Fruit fly (Drosophila melanogaster) Kc167 (cell line): ENCODE measurements around the gene Cpr64Aa.

Source experiments
- Myc ChIP-seq: fragments of >200 bp; optimal IDR thresholded peaks from 2 replicates; lab custom pipeline; 2017; ENCODE audit warnings: missing external identifiers
- Sin3A ChIP-seq: fragments of >200 bp; optimal IDR thresholded peaks from 2 replicates; lab custom pipeline; 2018; ENCODE audit warnings: missing external identifiers
- h ChIP-seq: fragments of >200 bp; optimal IDR thresholded peaks from 3 replicates; lab custom pipeline; 2018; ENCODE audit warnings: missing external identifiers
- insv ChIP-seq: fragments of >200 bp; optimal IDR thresholded peaks from 3 replicates; lab custom pipeline; 2018; ENCODE audit warnings: missing external identifiers
- psq ChIP-seq: fragments of >200 bp; optimal IDR thresholded peaks from 2 replicates; lab custom pipeline; 2017; ENCODE audit warnings: missing external identifiers
- ttk ChIP-seq: sonication (Bioruptor generic); optimal IDR thresholded peaks from 2 replicates; lab custom pipeline; 2017; ENCODE audit warnings: missing external identifiers

Cpr64Aa gene

dm6 chr3L:4233603-4234277, 24.8 kb upstream of the Cpr64Aa start:
- no peak for TF ChIP-seq ttk (lab: Kevin White, UChicago)

DNA sequence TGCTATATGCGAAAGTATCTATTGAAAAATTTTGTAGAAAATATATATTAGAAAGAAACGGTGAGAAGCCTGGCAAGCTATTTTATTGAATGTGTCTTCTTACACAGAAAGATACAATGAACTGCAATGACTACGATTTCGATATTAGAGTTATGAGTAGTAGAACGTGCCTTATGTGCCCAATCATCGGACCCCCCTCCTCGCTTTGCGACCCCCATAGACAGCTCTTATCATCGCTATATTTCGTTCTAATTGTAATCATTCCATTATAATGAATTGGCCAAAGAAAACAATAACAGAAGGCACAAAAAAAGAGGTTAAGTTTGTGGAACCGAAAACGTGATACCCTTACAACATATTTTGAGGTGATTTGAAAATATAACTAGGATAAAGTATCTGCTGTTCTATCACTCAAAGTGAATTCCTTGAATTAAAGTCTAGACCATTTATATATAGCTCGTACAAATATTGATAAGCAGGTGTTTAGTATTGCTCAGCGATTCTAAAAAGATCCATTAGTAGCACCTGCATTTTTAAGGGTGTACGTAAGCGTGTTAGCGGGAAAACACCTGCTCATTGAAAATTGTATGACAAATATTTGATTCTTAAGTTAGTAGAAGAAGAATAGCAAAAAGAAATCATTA, 23.9 kb upstream of the Cpr64Aa start:
- TF ChIP-seq Myc (lab: Kevin White, UChicago), result no peak
- TF ChIP-seq ttk (lab: Kevin White, UChicago), result no peak
- no peak for TF ChIP-seq Sin3A
- no peak for TF ChIP-seq psq (lab: Kevin White, UChicago)
- no peak for TF ChIP-seq h (lab: Kevin White, UChicago)
- TF ChIP-seq insv (lab: Kevin White, UChicago), result no peak

DNA sequence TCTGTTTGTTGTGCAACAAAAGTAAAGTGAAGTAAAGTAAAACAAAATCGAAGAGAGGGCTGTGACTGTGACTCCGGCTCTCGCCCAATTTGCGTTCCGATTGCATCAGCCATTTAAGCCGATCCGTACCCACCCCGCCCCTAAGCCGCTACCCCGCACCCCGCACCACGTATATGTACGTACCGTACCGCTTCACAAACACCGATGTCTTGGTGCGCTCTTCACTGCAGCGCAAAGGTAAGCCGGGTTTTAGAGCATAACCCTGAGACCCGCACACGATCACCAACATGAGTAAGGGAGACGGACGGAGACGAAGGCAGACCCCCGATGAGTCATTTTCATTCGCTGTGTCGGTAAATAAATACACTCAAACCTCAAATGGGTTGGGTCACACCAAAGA, 23.2 kb upstream of the Cpr64Aa start:
- no peak for TF ChIP-seq Myc (lab: Kevin White, UChicago)

DNA sequence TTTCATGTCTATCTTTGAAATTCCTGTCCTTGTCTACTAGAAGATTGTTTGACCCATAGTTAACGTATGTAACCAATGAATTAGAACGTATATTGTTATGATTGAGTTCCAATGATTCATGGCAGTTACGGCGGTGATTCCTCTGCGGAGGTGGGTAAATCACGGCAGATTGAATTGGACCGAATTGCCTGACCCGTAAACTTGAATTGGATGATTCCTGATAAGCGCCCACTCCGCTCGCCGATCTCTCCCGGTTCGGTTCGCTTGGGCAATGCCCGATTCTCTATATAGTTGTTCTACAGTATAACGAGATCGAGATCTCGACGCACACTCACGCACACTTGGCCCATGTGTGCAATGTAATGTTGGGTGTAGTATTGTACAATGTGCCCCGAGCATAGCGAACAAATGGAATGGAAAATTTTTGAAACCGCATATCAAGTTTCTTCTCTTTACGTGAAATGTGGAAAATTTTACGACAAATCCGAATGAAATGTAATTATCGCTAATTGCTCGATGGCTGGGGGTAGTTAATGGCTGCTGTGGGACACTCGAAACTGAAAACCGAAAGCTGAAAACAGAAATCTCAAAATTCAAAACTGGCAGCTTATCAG, 22.5 kb upstream of the Cpr64Aa start:
- TF ChIP-seq Myc (lab: Kevin White, UChicago) (no peak), ttk (lab: Kevin White, UChicago) (no peak), psq (lab: Kevin White, UChicago) (no peak), h (lab: Kevin White, UChicago) (no peak), Sin3A (no peak)

dm6 chr3L:4230357-4230901, 21.5 kb upstream of the Cpr64Aa start:
- TF ChIP-seq ttk (lab: Kevin White, UChicago), result no peak
- no peak for TF ChIP-seq Myc (lab: Kevin White, UChicago)
- no peak for TF ChIP-seq Sin3A
- TF ChIP-seq h (lab: Kevin White, UChicago), result no peak
- no peak for TF ChIP-seq insv (lab: Kevin White, UChicago)
- TF ChIP-seq psq (lab: Kevin White, UChicago), result no peak

- TF ChIP-seq insv (lab: Kevin White, UChicago) (no peak), h (lab: Kevin White, UChicago) (no peak), ttk (lab: Kevin White, UChicago) (no peak), Myc (lab: Kevin White, UChicago) (no peak), Sin3A (no peak), psq (lab: Kevin White, UChicago) (no peak)
Observed at dm6 chr3L:4229365-4229967, 20.5 kb upstream of the Cpr64Aa start.

- TF ChIP-seq insv (lab: Kevin White, UChicago), result no peak
- no peak for TF ChIP-seq h (lab: Kevin White, UChicago)
- TF ChIP-seq Myc (lab: Kevin White, UChicago), result no peak
- TF ChIP-seq psq (lab: Kevin White, UChicago), result no peak
- no peak for TF ChIP-seq Sin3A
- TF ChIP-seq ttk (lab: Kevin White, UChicago), result no peak
Observed at dm6 chr3L:4228187-4228836, 19.3 kb upstream of the Cpr64Aa start.

- TF ChIP-seq Myc (lab: Kevin White, UChicago) (no peak), insv (lab: Kevin White, UChicago) (no peak), psq (lab: Kevin White, UChicago) (no peak), ttk (lab: Kevin White, UChicago) (no peak), Sin3A (no peak), h (lab: Kevin White, UChicago) (no peak)
Observed at dm6 chr3L:4227164-4227563, 18.2 kb upstream of the Cpr64Aa start, which contains the start of gene CG46460. TSS of gene CG46460 (minus strand) at chr3L:4227302.

- TF ChIP-seq Myc (lab: Kevin White, UChicago), result no peak
- TF ChIP-seq ttk (lab: Kevin White, UChicago), result no peak
- TF ChIP-seq psq (lab: Kevin White, UChicago), result no peak
- no peak for TF ChIP-seq insv (lab: Kevin White, UChicago)
- TF ChIP-seq Sin3A, result no peak
- no peak for TF ChIP-seq h (lab: Kevin White, UChicago)
Observed at dm6 chr3L:4225647-4226470, 16.9 kb upstream of the Cpr64Aa start.

DNA sequence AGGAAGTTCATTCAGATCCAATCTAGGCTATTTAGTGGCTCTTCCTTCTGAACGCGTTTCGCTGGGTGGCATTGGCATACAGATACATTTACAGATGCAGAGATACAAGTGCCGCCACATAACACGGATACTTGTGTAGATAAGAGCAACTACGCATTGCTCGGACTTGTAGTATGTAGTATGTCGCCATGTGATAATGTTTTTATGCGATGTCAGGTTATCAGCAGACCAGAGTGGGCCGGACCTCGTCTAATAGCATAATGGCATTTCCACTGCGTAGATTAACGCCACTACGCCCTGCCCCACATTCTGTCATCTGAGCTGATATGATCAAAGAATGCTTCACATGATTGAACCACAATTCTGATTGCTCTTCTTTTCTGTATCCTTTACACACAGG, 12.8 kb upstream of the Cpr64Aa start:
- TF ChIP-seq Sin3A (no peak), Myc (lab: Kevin White, UChicago) (no peak), psq (lab: Kevin White, UChicago) (no peak), h (lab: Kevin White, UChicago) (no peak), ttk (lab: Kevin White, UChicago) (no peak), insv (lab: Kevin White, UChicago) (no peak)
